Worm (Caenorhabditis elegans) whole organism, L2 larva: ENCODE measurements around the gene ptp-4A2.

Experiments
- ZK546.5 ChIP-seq: sonication (generic microtip); optimal IDR thresholded peaks from 2 replicates; lab custom pipeline; 2017; ENCODE audit warnings: missing biosample characterization, missing genetic modification characterization
- aly-2 ChIP-seq: fragments of 150-350 bp; optimal IDR thresholded peaks from 2 replicates; lab custom pipeline; 2014; ENCODE audit warnings: missing biosample characterization, missing genetic modification characterization
- fos-1 ChIP-seq: fragments of 150-350 bp; optimal IDR thresholded peaks from 2 replicates; lab custom pipeline; 2014; ENCODE audit warnings: missing biosample characterization, missing genetic modification characterization
- lin-11 ChIP-seq: fragments of 150-350 bp; sonication (generic microtip); optimal IDR thresholded peaks from 2 replicates; lab custom pipeline; 2014; ENCODE audit warnings: missing biosample characterization, missing genetic modification characterization, inconsistent platforms, mixed read lengths

- TF ChIP-seq lin-11 (tag; lab: Kevin White, UChicago) (no peak), aly-2 (no peak), fos-1 (no peak), ZK546.5 (tag; lab: Kevin White, UChicago) (no peak)
These were observed 23.4 kb downstream of the ptp-4A2 start for ce11 chrX:3919689-3920088.
